Worm (Caenorhabditis elegans) whole organism, L4/young adult: ENCODE results near the gene dvc-1.

ENCODE experiments used
- W03F9.2 ChIP-seq: fragments of 150-350 bp; optimal IDR thresholded peaks from 2 replicates; lab custom pipeline; 2014; ENCODE audit warnings: missing biosample characterization, missing genetic modification characterization
- him-1 ChIP-seq: sonication (generic microtip); optimal IDR thresholded peaks from 2 replicates; lab custom pipeline; 2016; ENCODE audit warnings: missing genotype, missing genetic modification reagents, missing genetic modification characterization, missing compliant biosample characterization

- TF ChIP-seq him-1 (no peak), W03F9.2 (tag; lab: Kevin White, UChicago) (no peak)
These were observed 23.9 kb upstream of the dvc-1 start, which contains the start of gene F07B10.4 for ce11 chrV:11263025-11263424.
